Fruit fly (Drosophila melanogaster) whole organism, pupa: ENCODE data around the gene CG13003.
A peak's percentile ranks its signal among the peaks of the same experiment; 100 is the strongest.

Experiments used
- CG10348 ChIP-seq: fragments of 200-800 bp; sonication (Bioruptor generic); IDR thresholded peaks from 2 replicates; pipeline ENCODE4 v1.3.6; 2022; ENCODE audit warnings: missing biosample characterization, missing genetic modification characterization
- CG12605 ChIP-seq: fragments of 200-800 bp; sonication (Bioruptor generic); IDR thresholded peaks from 2 replicates; pipeline ENCODE4 v1.3.6; 2022; ENCODE audit warnings: missing biosample characterization, missing genetic modification characterization
- CG13204 ChIP-seq: fragments of 200-800 bp; sonication (Bioruptor generic); optimal IDR thresholded peaks from 2 replicates; lab custom pipeline; 2018; ENCODE audit warnings: missing biosample characterization, mild to moderate bottlenecking, missing genetic modification characterization, moderate library complexity
- CG14655 ChIP-seq: fragments of 200-800 bp; sonication (Bioruptor generic); optimal IDR thresholded peaks from 3 replicates; lab custom pipeline; 2017; ENCODE audit warnings: mild to moderate bottlenecking, missing biosample characterization, missing genetic modification reagents, missing genetic modification characterization
- CG15710 ChIP-seq: fragments of 200-800 bp; sonication (Bioruptor generic); optimal IDR thresholded peaks from 2 replicates; lab custom pipeline; 2018; ENCODE audit warnings: missing biosample characterization, mild to moderate bottlenecking, missing genetic modification characterization, moderate library complexity
- CG17806 ChIP-seq: fragments of 200-800 bp; sonication (Bioruptor generic); optimal IDR thresholded peaks from 2 replicates; lab custom pipeline; 2018; ENCODE audit warnings: missing biosample characterization, mild to moderate bottlenecking, missing genetic modification characterization, moderate library complexity
- CG32121 ChIP-seq: fragments of 200-800 bp; sonication (Bioruptor generic); IDR thresholded peaks from 2 replicates; pipeline ENCODE4 v1.3.6; 2022; ENCODE audit warnings: missing biosample characterization, missing genetic modification characterization
- CG34367 ChIP-seq: fragments of 200-800 bp; sonication (Bioruptor generic); optimal IDR thresholded peaks from 2 replicates; lab custom pipeline; 2018; ENCODE audit warnings: missing biosample characterization, mild to moderate bottlenecking, missing genetic modification characterization
- CG4496 ChIP-seq: fragments of 200-800 bp; sonication (Bioruptor generic); IDR thresholded peaks from 3 replicates; pipeline ENCODE4 v1.3.6; 2022; ENCODE audit warnings: missing biosample characterization, missing genetic modification characterization
- CG8159 ChIP-seq: fragments of 200-800 bp; sonication (Bioruptor generic); optimal IDR thresholded peaks from 3 replicates; lab custom pipeline; 2018; ENCODE audit warnings: missing biosample characterization, mild to moderate bottlenecking, missing genetic modification characterization, moderate library complexity
- CG8301 ChIP-seq: fragments of 200-800 bp; sonication (Bioruptor generic); optimal IDR thresholded peaks from 2 replicates; lab custom pipeline; 2018; ENCODE audit warnings: missing biosample characterization, mild to moderate bottlenecking, missing genetic modification characterization
- CG9948 ChIP-seq: fragments of 200-800 bp; sonication (Bioruptor generic); optimal IDR thresholded peaks from 2 replicates; lab custom pipeline; 2018; ENCODE audit warnings: missing biosample characterization, mild to moderate bottlenecking, missing genetic modification characterization, moderate library complexity
- D1 ChIP-seq: fragments of 200-800 bp; sonication (Bioruptor generic); optimal IDR thresholded peaks from 2 replicates; lab custom pipeline; 2018; ENCODE audit warnings: missing biosample characterization, mild to moderate bottlenecking, missing genetic modification characterization, moderate library complexity
- EcR ChIP-seq: fragments of 200-800 bp; sonication (Bioruptor generic); optimal IDR thresholded peaks from 3 replicates; lab custom pipeline; 2019; ENCODE audit warnings: missing biosample characterization, missing genetic modification characterization, mild to moderate bottlenecking, moderate library complexity, missing genetic modification reagents
- Ets98B ChIP-seq: fragments of 200-800 bp; sonication (Bioruptor generic); IDR thresholded peaks from 2 replicates; pipeline ENCODE4 v1.3.6; 2022; ENCODE audit warnings: missing biosample characterization, missing genetic modification characterization
- Pif1A ChIP-seq: fragments of 200-800 bp; sonication (Bioruptor generic); optimal IDR thresholded peaks from 3 replicates; lab custom pipeline; 2016; ENCODE audit warnings: missing biosample characterization, missing genetic modification characterization
- Pif1B ChIP-seq: fragments of 200-800 bp; sonication (Bioruptor generic); optimal IDR thresholded peaks from 3 replicates; lab custom pipeline; 2016; ENCODE audit warnings: missing biosample characterization, missing genetic modification characterization
- Snoo ChIP-seq: fragments of 200-800 bp; sonication (Bioruptor generic); optimal IDR thresholded peaks from 3 replicates; lab custom pipeline; 2017; ENCODE audit warnings: missing biosample characterization, mild to moderate bottlenecking, missing genetic modification characterization, inconsistent platforms
- fd96Ca ChIP-seq: fragments of 200-800 bp; sonication (Bioruptor generic); IDR thresholded peaks from 3 replicates; pipeline ENCODE4 v1.3.6; 2022; ENCODE audit warnings: missing biosample characterization, missing genetic modification characterization
- gl ChIP-seq: fragments of 200-800 bp; sonication (Bioruptor generic); optimal IDR thresholded peaks from 2 replicates; lab custom pipeline; 2018; ENCODE audit warnings: missing biosample characterization, mild to moderate bottlenecking, missing genetic modification characterization
- rn ChIP-seq: fragments of 200-800 bp; sonication (Bioruptor generic); IDR thresholded peaks from 2 replicates; pipeline ENCODE4 v1.3.6; 2022; ENCODE audit warnings: missing biosample characterization, missing genetic modification characterization

CG13003 gene

dm6 chrX:16876425-16876824, at the start of gene CG13003:
Gene CG13003 (minus strand): TSS chrX:16876544.
- TF ChIP-seq Pif1B (no peak), Pif1A (GFP tag; lab: Kevin White, UChicago) (no peak), CG4496 (GFP tag; lab: Robert Waterston, UW) (no peak), fd96Ca (GFP tag; lab: Robert Waterston, UW) (no peak), EcR (no peak), Ets98B (peak; percentile 9; the same call in 1 of the 2 replicates)

- TF ChIP-seq Pif1A (GFP tag; lab: Kevin White, UChicago) (no peak), CG32121 (GFP tag; lab: Robert Waterston, UW) (no peak), fd96Ca (GFP tag; lab: Robert Waterston, UW) (no peak), D1 (tag; lab: Kevin White, UChicago) (no peak), CG8159 (tag; lab: Kevin White, UChicago) (no peak), CG14655 (GFP tag; lab: Kevin White, UChicago) (no peak), CG17806 (tag; lab: Kevin White, UChicago) (no peak), Pif1B (no peak), CG15710 (tag; lab: Kevin White, UChicago) (no peak), CG10348 (no peak), CG8301 (no peak), CG4496 (GFP tag; lab: Robert Waterston, UW) (no peak), CG13204 (no peak), rn (GFP tag; lab: Robert Waterston, UW) (no peak), EcR (no peak)
These were observed 47.9 kb upstream of the CG13003 start for dm6 chrX:16924069-16924721.

- TF ChIP-seq CG8159 (tag; lab: Kevin White, UChicago): no peak
- TF ChIP-seq CG8301: no peak
- TF ChIP-seq D1 (tag; lab: Kevin White, UChicago): no peak
These were observed 47.2 kb upstream of the CG13003 start for dm6 chrX:16923503-16923902.

dm6 chrX:16922626-16923025, 46.3 kb upstream of the CG13003 start:
- TF ChIP-seq CG15710 (tag; lab: Kevin White, UChicago) (no peak), Snoo (tag; lab: Kevin White, UChicago) (no peak), CG4496 (GFP tag; lab: Robert Waterston, UW) (no peak), CG32121 (GFP tag; lab: Robert Waterston, UW) (no peak), Pif1A (GFP tag; lab: Kevin White, UChicago) (no peak), CG8301 (no peak), CG34367 (tag; lab: Kevin White, UChicago) (no peak), rn (GFP tag; lab: Robert Waterston, UW) (no peak)

- no peak for TF ChIP-seq CG12605 (GFP tag; lab: Robert Waterston, UW)
- no peak for TF ChIP-seq EcR
- 0 out of 3 replicates have a peak, but pooled peaks have one; percentile 8 for TF ChIP-seq fd96Ca (GFP tag; lab: Robert Waterston, UW)
These were observed 44.4 kb upstream of the CG13003 start for dm6 chrX:16920682-16921286.

dm6 chrX:16918767-16919336, 42.5 kb upstream of the CG13003 start:
- no peak for TF ChIP-seq Snoo (tag; lab: Kevin White, UChicago)
- TF ChIP-seq Pif1B: no peak
- TF ChIP-seq CG8159 (tag; lab: Kevin White, UChicago): no peak
- no peak for TF ChIP-seq CG32121 (GFP tag; lab: Robert Waterston, UW)
- no peak for TF ChIP-seq EcR
- TF ChIP-seq CG4496 (GFP tag; lab: Robert Waterston, UW): no peak
- TF ChIP-seq CG17806 (tag; lab: Kevin White, UChicago): no peak
- no peak for TF ChIP-seq CG13204
- no peak for TF ChIP-seq CG34367 (tag; lab: Kevin White, UChicago)
- TF ChIP-seq rn (GFP tag; lab: Robert Waterston, UW): no peak
- TF ChIP-seq Pif1A (GFP tag; lab: Kevin White, UChicago): no peak
- no peak for TF ChIP-seq CG14655 (GFP tag; lab: Kevin White, UChicago)
- no peak for TF ChIP-seq CG15710 (tag; lab: Kevin White, UChicago)
- TF ChIP-seq CG10348: no peak
- no peak for TF ChIP-seq CG8301
- TF ChIP-seq gl: no peak
- TF ChIP-seq CG9948 (tag; lab: Kevin White, UChicago): no peak
- no peak for TF ChIP-seq fd96Ca (GFP tag; lab: Robert Waterston, UW)

dm6 chrX:16917462-16917861, 41.1 kb upstream of the CG13003 start:
- 0 out of 3 replicates have a peak, but pooled peaks have one; percentile 16 for TF ChIP-seq CG4496 (GFP tag; lab: Robert Waterston, UW)
- no peak for TF ChIP-seq CG8159 (tag; lab: Kevin White, UChicago)
- no peak for TF ChIP-seq Snoo (tag; lab: Kevin White, UChicago)
- no peak for TF ChIP-seq Ets98B
- TF ChIP-seq Pif1A (GFP tag; lab: Kevin White, UChicago): no peak
- TF ChIP-seq, all 21 proteins: peak for 1
